Worm (Caenorhabditis elegans) whole organism, L3 larva: ENCODE measurements around the gene Y105C5B.3.

Experiments used
- ZK546.5 ChIP-seq: sonication (generic microtip); optimal IDR thresholded peaks from 2 replicates; lab custom pipeline; 2017; ENCODE audit warnings: missing biosample characterization, missing genetic modification characterization
- ama-1 ChIP-seq: fragments of 150-350 bp; optimal IDR thresholded peaks from 2 replicates; lab custom pipeline; 2018
- jun-1 ChIP-seq: fragments of 150-350 bp; optimal IDR thresholded peaks from 2 replicates; lab custom pipeline; 2014; ENCODE audit warnings: missing biosample characterization, missing genetic modification reagents, missing genetic modification characterization
- ztf-11 ChIP-seq: fragments of 150-350 bp; optimal IDR thresholded peaks from 2 replicates; lab custom pipeline; 2014; ENCODE audit warnings: missing biosample characterization, missing genetic modification characterization

ce11 chrIV:15872633-15873032, 11.4 kb upstream of the Y105C5B.3 start, which contains the start of gene gcy-25:
- TF ChIP-seq ZK546.5 (tag; lab: Kevin White, UChicago): no peak
- TF ChIP-seq jun-1: no peak
- no peak for TF ChIP-seq ama-1
- no peak for TF ChIP-seq ztf-11 (tag; lab: Kevin White, UChicago)
